ENCODE assay signal across 1 fruit fly cellular context in genomic region chr3L:9423757-9424527, dm6.
A peak's percentile ranks its signal among the peaks of the same experiment; 100 is the strongest.
TF ChIP-seq lines count a peak whose summit lies in the region.

No protein-coding gene starts in this region.

TF ChIP-seq in whole organism, embryonic, 481 proteins besides CTCF, POLR2A, EP300 and RAD21 (continued from another document):
- peak; percentile 12; the same call in 1 of the 2 replicates for TF ChIP-seq sna (GFP tag; IDR thresholded peaks at IDR 0.05; lab: Robert Waterston, UW; ENCODE audit: partially characterized antibody)
- no peak for TF ChIP-seq oc (tag; optimal IDR thresholded peaks at IDR 0.05; lab: Kevin White, UChicago)
- no peak for TF ChIP-seq D (optimal IDR thresholded peaks at IDR 0.05; lab: Kevin White, UChicago)
- TF ChIP-seq D (GFP tag; optimal IDR thresholded peaks at IDR 0.05; lab: Kevin White, UChicago), result no peak
- no peak for TF ChIP-seq CG11456 (GFP tag; IDR thresholded peaks at IDR 0.05; lab: Robert Waterston, UW)
- no peak for TF ChIP-seq Atf-2 (GFP tag; optimal IDR thresholded peaks at IDR 0.05; lab: Kevin White, UChicago)
- peak; percentile 69 for TF ChIP-seq Med (GFP tag; lab: Kevin White, UChicago)
- peak; percentile 37 for TF ChIP-seq mirr (GFP tag; optimal IDR thresholded peaks at IDR 0.05; lab: Kevin White, UChicago)
- TF ChIP-seq hth (optimal IDR thresholded peaks at IDR 0.05; lab: Kevin White, UChicago), result no peak
- peak in 1 of 2 experiments; percentile 0 for TF ChIP-seq Hr51 (GFP tag; optimal IDR thresholded peaks at IDR 0.05; lab: Kevin White, UChicago)
- peak; percentile 8 for TF ChIP-seq BEAF-32 (GFP tag; optimal IDR thresholded peaks at IDR 0.05; lab: Kevin White, UChicago)
- no peak; the same call in 2 of the 3 replicates for TF ChIP-seq CG6175 (GFP tag; IDR thresholded peaks at IDR 0.05; lab: Robert Waterston, UW)
- TF ChIP-seq exex (tag; optimal IDR thresholded peaks at IDR 0.05; lab: Kevin White, UChicago), result peak; percentile 61
- TF ChIP-seq CG34376 (GFP tag; optimal IDR thresholded peaks at IDR 0.05; lab: Kevin White, UChicago), result peak; percentile 57
- TF ChIP-seq Hmx (GFP tag; optimal IDR thresholded peaks at IDR 0.05; lab: Kevin White, UChicago), result no peak
- no peak for TF ChIP-seq Dek (tag; optimal IDR thresholded peaks at IDR 0.05; lab: Kevin White, UChicago)
- peak; percentile 4 for TF ChIP-seq pzg (GFP tag; optimal IDR thresholded peaks at IDR 0.05; lab: Kevin White, UChicago)
- no peak for TF ChIP-seq fru (optimal IDR thresholded peaks at IDR 0.05; lab: Kevin White, UChicago)
- TF ChIP-seq HLH54F (GFP tag; optimal IDR thresholded peaks at IDR 0.05; lab: Kevin White, UChicago), result no peak
- TF ChIP-seq CG9437 (GFP tag; optimal IDR thresholded peaks at IDR 0.05; lab: Kevin White, UChicago), result peak; percentile 98
- TF ChIP-seq D19A (tag; optimal IDR thresholded peaks at IDR 0.05; lab: Kevin White, UChicago), result no peak
- peak; percentile 38 for TF ChIP-seq zf30C (GFP tag; optimal IDR thresholded peaks at IDR 0.05; lab: Kevin White, UChicago)
- TF ChIP-seq sob (GFP tag; IDR thresholded peaks at IDR 0.05; lab: Robert Waterston, UW), result no peak
- TF ChIP-seq crp (GFP tag; optimal IDR thresholded peaks at IDR 0.05; lab: Kevin White, UChicago), result peak in 1 of 2 experiments; percentile 53
- no peak for TF ChIP-seq sens-2 (GFP tag; IDR thresholded peaks at IDR 0.05; lab: Robert Waterston, UW)
- TF ChIP-seq grn (GFP tag; optimal IDR thresholded peaks at IDR 0.05; lab: Kevin White, UChicago), result peak; percentile 85
- no peak for TF ChIP-seq CG4730 (GFP tag; IDR thresholded peaks at IDR 0.05; lab: Robert Waterston, UW)
- 0 out of 3 replicates have a peak, but pooled peaks have one; percentile 39 for TF ChIP-seq z (GFP tag; IDR thresholded peaks at IDR 0.05; lab: Robert Waterston, UW)
- TF ChIP-seq CG8944 (GFP tag; optimal IDR thresholded peaks at IDR 0.05; lab: Kevin White, UChicago), result no peak
- no peak for TF ChIP-seq hbn (GFP tag; IDR thresholded peaks at IDR 0.05; lab: Robert Waterston, UW; ENCODE audit: partially characterized antibody)
- TF ChIP-seq HmgZ (tag; optimal IDR thresholded peaks at IDR 0.05; lab: Kevin White, UChicago), result no peak
